Fruit fly (Drosophila melanogaster) whole organism, embryonic: ENCODE measurements around the gene AhcyL1.

ENCODE experiments used
- Bdp1 ChIP-seq: fragments of 200-800 bp; sonication (Bioruptor generic); optimal IDR thresholded peaks from 3 replicates; lab custom pipeline; 2016; ENCODE audit warnings: missing biosample characterization, missing genetic modification characterization
- CG10543 ChIP-seq: fragments of 200-800 bp; sonication (Bioruptor generic); optimal IDR thresholded peaks from 3 replicates; lab custom pipeline; 2017; ENCODE audit warnings: missing biosample characterization, mild to moderate bottlenecking, missing genetic modification characterization, moderate library complexity
- CG12104 ChIP-seq: fragments of 200-800 bp; sonication (Bioruptor generic); optimal IDR thresholded peaks from 3 replicates; lab custom pipeline; 2016; ENCODE audit warnings: missing biosample characterization, missing genetic modification characterization
- CG12769 ChIP-seq: fragments of 200-800 bp; sonication (Bioruptor generic); optimal IDR thresholded peaks from 2 replicates; lab custom pipeline; 2019; ENCODE audit warnings: missing biosample characterization, mild to moderate bottlenecking, missing genetic modification characterization, moderate library complexity
- CG13287 ChIP-seq: fragments of 200-800 bp; sonication (Bioruptor generic); IDR thresholded peaks from 2 replicates; pipeline ENCODE4 v1.3.6; 2022; ENCODE audit warnings: missing biosample characterization, missing genetic modification characterization; ENCODE audit not compliant: partially characterized antibody
- CG14050 ChIP-seq: fragments of 200-800 bp; sonication (Bioruptor generic); IDR thresholded peaks from 3 replicates; pipeline ENCODE4 v1.3.6; 2022; ENCODE audit warnings: missing biosample characterization, missing genetic modification characterization
- CG14965 ChIP-seq: fragments of 200-800 bp; sonication (Bioruptor generic); optimal IDR thresholded peaks from 2 replicates; lab custom pipeline; 2016; ENCODE audit warnings: missing biosample characterization, missing genetic modification characterization, borderline replicate concordance
- CG15479 ChIP-seq: fragments of 200-800 bp; sonication (Bioruptor generic); optimal IDR thresholded peaks from 3 replicates; lab custom pipeline; 2019; ENCODE audit warnings: missing biosample characterization, mild to moderate bottlenecking, missing genetic modification characterization, moderate library complexity
- CG1647 ChIP-seq: fragments of 200-800 bp; sonication (Bioruptor generic); optimal IDR thresholded peaks from 3 replicates; lab custom pipeline; 2016; ENCODE audit warnings: missing biosample characterization, missing genetic modification characterization
- CG1792 ChIP-seq: fragments of 200-800 bp; sonication (Bioruptor generic); optimal IDR thresholded peaks from 2 replicates; lab custom pipeline; 2016; ENCODE audit warnings: missing biosample characterization, missing genetic modification characterization
- CG18011 ChIP-seq: fragments of 200-800 bp; sonication (Bioruptor generic); optimal IDR thresholded peaks from 2 replicates; lab custom pipeline; 2017; ENCODE audit warnings: missing biosample characterization, missing genetic modification characterization, mild to moderate bottlenecking, moderate library complexity, missing genotype
- CG18262 ChIP-seq: fragments of 200-800 bp; optimal IDR thresholded peaks from 3 replicates; lab custom pipeline; 2019; ENCODE audit warnings: missing biosample characterization, mild to moderate bottlenecking, missing genetic modification characterization, moderate library complexity
- CG2875 ChIP-seq: fragments of 200-800 bp; sonication (Bioruptor generic); optimal IDR thresholded peaks from 2 replicates; lab custom pipeline; 2017; ENCODE audit warnings: missing biosample characterization, mild to moderate bottlenecking, missing genetic modification characterization, missing genetic modification reagents
- CG2889 ChIP-seq: fragments of 200-800 bp; sonication (Bioruptor generic); IDR thresholded peaks from 3 replicates; pipeline ENCODE4 v1.3.6; 2022; ENCODE audit warnings: missing biosample characterization, missing genetic modification characterization
- CG30403 ChIP-seq: fragments of 200-800 bp; sonication (Bioruptor generic); optimal IDR thresholded peaks from 3 replicates; lab custom pipeline; 2016; ENCODE audit warnings: missing biosample characterization, missing genetic modification characterization
- CG31224 ChIP-seq: fragments of 200-800 bp; sonication (Bioruptor generic); IDR thresholded peaks from 2 replicates; pipeline ENCODE4 v1.3.6; 2022; ENCODE audit warnings: missing biosample characterization, missing genetic modification characterization
- CG3163 ChIP-seq: fragments of 200-800 bp; sonication (Bioruptor generic); optimal IDR thresholded peaks from 3 replicates; lab custom pipeline; 2016; ENCODE audit warnings: missing biosample characterization, missing genetic modification characterization
- CG32532 ChIP-seq: fragments of 200-800 bp; sonication (Bioruptor generic); IDR thresholded peaks from 2 replicates; pipeline ENCODE4 v1.3.6; 2022; ENCODE audit warnings: missing biosample characterization, missing genetic modification characterization
- CG32772 ChIP-seq: fragments of 200-800 bp; sonication (Bioruptor generic); IDR thresholded peaks from 2 replicates; pipeline ENCODE4 v1.3.6; 2022; ENCODE audit warnings: missing biosample characterization, missing genetic modification characterization
- CG3726 ChIP-seq: fragments of 200-800 bp; sonication (Bioruptor generic); IDR thresholded peaks from 3 replicates; pipeline ENCODE4, ENCODE4 v1.3.6; 2022; ENCODE audit warnings: missing biosample characterization, missing genetic modification characterization
- CG6175 ChIP-seq: fragments of 200-800 bp; sonication (Bioruptor generic); IDR thresholded peaks from 3 replicates; pipeline ENCODE4 v1.3.6; 2022; ENCODE audit warnings: missing biosample characterization, missing genetic modification characterization
- CG7963 ChIP-seq: fragments of 200-800 bp; sonication (Bioruptor generic); IDR thresholded peaks from 3 replicates; pipeline ENCODE4 v1.3.6; 2022; ENCODE audit warnings: missing biosample characterization, missing genetic modification characterization; ENCODE audit not compliant: partially characterized antibody
- Doc3 ChIP-seq: fragments of 200-800 bp; sonication (Bioruptor generic); IDR thresholded peaks from 3 replicates; pipeline ENCODE4 v1.3.6; 2022; ENCODE audit warnings: missing biosample characterization, missing genetic modification characterization; ENCODE audit not compliant: partially characterized antibody
- ERR ChIP-seq: fragments of 200-800 bp; sonication (Bioruptor generic); optimal IDR thresholded peaks from 2 replicates; lab custom pipeline; 2016; ENCODE audit warnings: missing biosample characterization, missing genetic modification characterization
- Gsc ChIP-seq: fragments of 200-800 bp; sonication (Bioruptor generic); IDR thresholded peaks from 2 replicates; pipeline ENCODE4 v1.3.6; 2022; ENCODE audit warnings: missing biosample characterization, missing genetic modification characterization
- Gug ChIP-seq: fragments of 200-800 bp; sonication (Bioruptor generic); IDR thresholded peaks from 4 replicates; pipeline ENCODE4 v1.3.6; 2022; ENCODE audit warnings: missing biosample characterization, missing genetic modification characterization
- H2.0 ChIP-seq: fragments of 200-800 bp; sonication (Bioruptor generic); IDR thresholded peaks from 2 replicates; pipeline ENCODE4 v1.3.6; 2022; ENCODE audit warnings: missing biosample characterization, missing genetic modification characterization
- Kr ChIP-seq: fragments of 200-800 bp; sonication (Bioruptor generic); optimal IDR thresholded peaks from 2 replicates; lab custom pipeline; 2017; ENCODE audit warnings: missing biosample characterization, mild to moderate bottlenecking, missing genetic modification characterization
- Lhr ChIP-seq: fragments of 200-800 bp; sonication (Bioruptor generic); optimal IDR thresholded peaks from 3 replicates; lab custom pipeline; 2017; ENCODE audit warnings: mild to moderate bottlenecking, missing biosample characterization, missing genetic modification reagents, missing genetic modification characterization
- Oaz ChIP-seq: fragments of 200-800 bp; sonication (Bioruptor generic); IDR thresholded peaks from 2 replicates; pipeline ENCODE4 v1.3.6; 2022; ENCODE audit warnings: missing biosample characterization, missing genetic modification characterization
- Optix ChIP-seq: fragments of 200-800 bp; sonication (Bioruptor generic); IDR thresholded peaks from 3 replicates; pipeline ENCODE4 v1.3.6; 2022; ENCODE audit warnings: missing biosample characterization, missing genetic modification characterization
- Ravus ChIP-seq: fragments of 200-800 bp; sonication (Bioruptor generic); IDR thresholded peaks from 2 replicates; pipeline ENCODE4 v1.3.6; 2022; ENCODE audit warnings: missing biosample characterization, missing genetic modification characterization
- Sin3A ChIP-seq: fragments of >200 bp; optimal IDR thresholded peaks from 2 replicates; lab custom pipeline; 2018
- abd-A ChIP-seq: fragments of 200-800 bp; sonication (Bioruptor generic); optimal IDR thresholded peaks from 3 replicates; lab custom pipeline; 2019; ENCODE audit warnings: missing biosample characterization, mild to moderate bottlenecking, missing genetic modification characterization, moderate library complexity
- aop ChIP-seq: fragments of 200-800 bp; sonication (Bioruptor generic); IDR thresholded peaks from 2 replicates; pipeline ENCODE4 v1.3.6; 2022; ENCODE audit warnings: missing biosample characterization, missing genetic modification characterization
- crol ChIP-seq: fragments of 200-800 bp; sonication (Bioruptor generic); IDR thresholded peaks from 2 replicates; pipeline ENCODE4 v1.3.6; 2022; ENCODE audit warnings: missing biosample characterization, missing genetic modification characterization
- dpn ChIP-seq, 2 experiments: fragments of 200-800 bp; sonication (Bioruptor generic); optimal IDR thresholded peaks; 3 replicates each; lab custom pipeline; 2016; ENCODE audit warnings: missing biosample characterization in 2 of 2, missing genetic modification characterization in 2 of 2
- fd64A ChIP-seq: fragments of 200-800 bp; sonication (Bioruptor generic); optimal IDR thresholded peaks from 3 replicates; lab custom pipeline; 2018; ENCODE audit warnings: missing biosample characterization, mild to moderate bottlenecking, missing genetic modification characterization
- grau ChIP-seq: fragments of 200-800 bp; optimal IDR thresholded peaks from 3 replicates; lab custom pipeline; 2019; ENCODE audit warnings: missing biosample characterization, mild to moderate bottlenecking, missing genetic modification characterization, moderate library complexity
- ind ChIP-seq: fragments of 200-800 bp; sonication (Bioruptor generic); optimal IDR thresholded peaks from 3 replicates; lab custom pipeline; 2016; ENCODE audit warnings: missing biosample characterization, missing genetic modification characterization
- lilli ChIP-seq: fragments of 200-800 bp; sonication (Bioruptor generic); optimal IDR thresholded peaks from 3 replicates; lab custom pipeline; 2016; ENCODE audit warnings: missing biosample characterization, missing genetic modification characterization
- luna ChIP-seq: fragments of 200-800 bp; sonication (Bioruptor generic); optimal IDR thresholded peaks from 2 replicates; lab custom pipeline; 2016; ENCODE audit warnings: missing biosample characterization, missing genetic modification characterization
- onecut ChIP-seq: fragments of 200-800 bp; sonication (Bioruptor generic); IDR thresholded peaks from 2 replicates; pipeline ENCODE4 v1.3.6; 2022; ENCODE audit warnings: missing biosample characterization, missing genetic modification characterization
- otp ChIP-seq: fragments of 200-800 bp; sonication (Bioruptor generic); IDR thresholded peaks from 3 replicates; pipeline ENCODE4, ENCODE4 v1.3.6; 2022; ENCODE audit warnings: missing biosample characterization, missing genetic modification characterization
- pros ChIP-seq: fragments of 200-800 bp; sonication (Bioruptor generic); optimal IDR thresholded peaks from 3 replicates; lab custom pipeline; 2019; ENCODE audit warnings: missing biosample characterization, mild to moderate bottlenecking, missing genetic modification characterization, moderate library complexity
- pzg ChIP-seq: fragments of 200-800 bp; sonication (Bioruptor generic); optimal IDR thresholded peaks from 3 replicates; lab custom pipeline; 2018; ENCODE audit warnings: missing biosample characterization, mild to moderate bottlenecking, missing genetic modification characterization, moderate library complexity
- so ChIP-seq: fragments of 200-800 bp; sonication (Bioruptor generic); IDR thresholded peaks from 3 replicates; pipeline ENCODE4 v1.3.6; 2022; ENCODE audit warnings: missing biosample characterization, missing genetic modification characterization
- ssp ChIP-seq: fragments of 200-800 bp; sonication (Bioruptor generic); IDR thresholded peaks from 2 replicates; pipeline ENCODE4 v1.3.6; 2022; ENCODE audit warnings: missing biosample characterization, missing genetic modification characterization
- ttk ChIP-seq: fragments of 200-800 bp; sonication (Bioruptor generic); IDR thresholded peaks from 2 replicates; pipeline ENCODE4 v2.1.2; 2022; ENCODE audit warnings: missing biosample characterization, missing genetic modification characterization
- usp ChIP-seq: fragments of >200 bp; optimal IDR thresholded peaks from 2 replicates; lab custom pipeline; 2017; ENCODE audit warnings: missing biosample characterization, missing genetic modification characterization
- vfl ChIP-seq: fragments of 200-800 bp; sonication (Bioruptor generic); optimal IDR thresholded peaks from 2 replicates; lab custom pipeline; 2016; ENCODE audit warnings: missing biosample characterization, missing genetic modification characterization

Gene AhcyL1

DNA sequence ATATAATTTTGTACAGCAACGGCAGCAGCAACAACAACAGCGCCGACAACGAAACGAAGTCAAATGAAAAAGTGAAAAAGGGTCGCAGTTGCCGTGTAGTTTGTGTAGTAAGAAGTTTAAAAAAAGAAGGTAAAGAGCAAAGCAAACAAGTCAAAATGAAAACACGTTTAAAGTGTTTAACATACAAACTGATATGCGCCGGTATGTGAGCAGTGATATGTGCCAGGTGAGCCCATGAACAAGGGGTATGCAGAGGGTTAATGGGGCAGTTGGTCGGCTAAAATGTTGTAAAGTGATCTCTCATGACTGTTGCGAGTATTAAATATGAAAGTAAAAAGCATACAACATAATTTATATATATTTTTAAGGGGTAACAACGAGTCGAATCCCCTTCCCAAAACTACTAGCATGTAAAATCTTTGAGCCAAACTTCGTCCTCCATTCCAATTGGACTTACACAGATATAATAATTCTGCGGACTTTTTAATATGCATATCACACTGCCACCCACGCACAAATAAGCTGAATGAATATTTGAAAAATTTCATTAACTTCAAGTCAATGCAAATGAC, 33.9 kb upstream of the AhcyL1 start (continued):
- peak; percentile 57 for TF ChIP-seq Ravus (GFP tag; lab: Robert Waterston, UW)
- TF ChIP-seq CG10543 = no peak
- no peak for TF ChIP-seq Sin3A (lab: Kevin White, UChicago)
- no peak for TF ChIP-seq CG7963
- no peak for TF ChIP-seq CG18011 (GFP tag; lab: Kevin White, UChicago)
- TF ChIP-seq Gug = peak; percentile 91
- no peak for TF ChIP-seq ERR
- TF ChIP-seq CG15479 = no peak
- TF ChIP-seq otp (GFP tag; lab: Robert Waterston, UW) = peak; percentile 66; the same call in 2 of the 3 replicates
- no peak for TF ChIP-seq pzg (GFP tag; lab: Kevin White, UChicago)
- peak; percentile 4 for TF ChIP-seq CG14965
- no peak for TF ChIP-seq abd-A (tag; lab: Kevin White, UChicago)
- TF ChIP-seq Lhr (GFP tag; lab: Kevin White, UChicago) = no peak
- peak; percentile 25 to 35 for TF ChIP-seq dpn (GFP tag; optimal IDR thresholded peaks at IDR 0.05; lab: Kevin White, UChicago)
- peak; percentile 28 for TF ChIP-seq CG1647 (GFP tag; lab: Kevin White, UChicago)
- TF ChIP-seq CG14050 (GFP tag; lab: Robert Waterston, UW) = peak; percentile 51; the same call in 1 of the 3 replicates
- peak; percentile 86 for TF ChIP-seq CG31224 (GFP tag; lab: Robert Waterston, UW)
- TF ChIP-seq aop (GFP tag; lab: Robert Waterston, UW) = no peak
- peak; percentile 16 for TF ChIP-seq Bdp1 (GFP tag; lab: Kevin White, UChicago)
- no peak; the same call in 1 of the 2 replicates for TF ChIP-seq Gsc (GFP tag; lab: Robert Waterston, UW)
- no peak for TF ChIP-seq Kr (GFP tag; lab: Kevin White, UChicago)
- peak; percentile 24 for TF ChIP-seq CG12104
- no peak for TF ChIP-seq pros (GFP tag; lab: Kevin White, UChicago)
- TF ChIP-seq fd64A (GFP tag; lab: Kevin White, UChicago) = no peak
- TF ChIP-seq CG3163 = no peak
- TF ChIP-seq luna (GFP tag; lab: Kevin White, UChicago) = no peak
- no peak for TF ChIP-seq CG13287 (GFP tag; lab: Robert Waterston, UW)
- peak; percentile 95 for TF ChIP-seq CG32532
- peak; percentile 46 for TF ChIP-seq CG2875 (GFP tag; lab: Kevin White, UChicago)
- TF ChIP-seq Doc3 (GFP tag; lab: Robert Waterston, UW) = no peak
- no peak for TF ChIP-seq usp (GFP tag; lab: Kevin White, UChicago)
- peak; percentile 50 for TF ChIP-seq lilli (GFP tag; lab: Kevin White, UChicago)
- peak; percentile 51 for TF ChIP-seq CG12769
- peak; percentile 68 for TF ChIP-seq ssp (GFP tag; lab: Robert Waterston, UW)
- TF ChIP-seq CG18262 (tag; lab: Kevin White, UChicago) = peak; percentile 85
- peak; percentile 78 for TF ChIP-seq H2.0
- peak; percentile 51; the same call in 1 of the 3 replicates for TF ChIP-seq CG2889 (GFP tag; lab: Robert Waterston, UW)
- no peak for TF ChIP-seq CG1792 (GFP tag; lab: Kevin White, UChicago)
- peak; percentile 9 for TF ChIP-seq grau (tag; lab: Kevin White, UChicago)
- peak; percentile 87 for TF ChIP-seq CG32772 (GFP tag; lab: Robert Waterston, UW)
- peak; percentile 43; the same call in 1 of the 2 replicates for TF ChIP-seq crol
- TF ChIP-seq Optix (GFP tag; lab: Robert Waterston, UW) = peak; percentile 82
- peak; percentile 86 for TF ChIP-seq CG3726 (GFP tag; lab: Robert Waterston, UW)
- TF ChIP-seq Oaz = no peak
- peak; percentile 40; the same call in 1 of the 3 replicates for TF ChIP-seq so
- peak; percentile 88 for TF ChIP-seq ttk (GFP tag; lab: Robert Waterston, UW)
- TF ChIP-seq ind = peak; percentile 78
- peak; percentile 78; the same call in 2 of the 3 replicates for TF ChIP-seq CG6175
- peak; percentile 20 for TF ChIP-seq vfl (GFP tag; lab: Kevin White, UChicago)
- TF ChIP-seq CG30403 (GFP tag; lab: Kevin White, UChicago) = peak; percentile 67
- TF ChIP-seq onecut (GFP tag; lab: Robert Waterston, UW) = peak; percentile 72
